Worm (Caenorhabditis elegans): ENCODE results near the gene zyg-8.

DNA sequence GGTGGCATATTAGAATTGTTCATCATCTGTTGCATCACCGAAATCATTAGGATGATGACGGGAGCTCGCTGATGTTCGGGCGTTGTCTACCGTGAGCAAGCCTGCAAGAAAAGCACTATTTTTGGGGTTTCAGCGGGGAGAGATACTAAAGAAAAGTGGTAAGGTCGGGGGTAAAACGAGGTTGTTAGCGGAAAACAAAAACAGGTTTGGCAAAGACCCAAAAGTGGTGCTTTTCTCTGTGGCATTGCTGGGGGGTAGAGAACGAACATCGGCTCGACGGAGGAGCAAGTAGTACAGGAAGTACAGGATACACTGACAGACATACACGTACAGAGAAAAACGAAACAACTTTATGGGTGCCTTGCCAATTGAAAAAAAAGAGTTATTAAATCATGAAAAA lies 15.9 kb downstream of the zyg-8 start, which contains the start of gene php-3:
- no peak for TF ChIP-seq ztf-11 (tag; optimal IDR thresholded peaks at IDR 0.05)
- TF ChIP-seq fos-1 (tag; optimal IDR thresholded peaks at IDR 0.05): no peak
- no peak for TF ChIP-seq ama-1 (optimal IDR thresholded peaks at IDR 0.05)
- no peak for TF ChIP-seq alr-1 (tag; optimal IDR thresholded peaks at IDR 0.05)
